Worm (Caenorhabditis elegans): Measurements from ENCODE around the gene ddx-15.
A peak's percentile ranks its signal among the peaks of the same experiment; 100 is the strongest.

The ddx-15 gene

DNA sequence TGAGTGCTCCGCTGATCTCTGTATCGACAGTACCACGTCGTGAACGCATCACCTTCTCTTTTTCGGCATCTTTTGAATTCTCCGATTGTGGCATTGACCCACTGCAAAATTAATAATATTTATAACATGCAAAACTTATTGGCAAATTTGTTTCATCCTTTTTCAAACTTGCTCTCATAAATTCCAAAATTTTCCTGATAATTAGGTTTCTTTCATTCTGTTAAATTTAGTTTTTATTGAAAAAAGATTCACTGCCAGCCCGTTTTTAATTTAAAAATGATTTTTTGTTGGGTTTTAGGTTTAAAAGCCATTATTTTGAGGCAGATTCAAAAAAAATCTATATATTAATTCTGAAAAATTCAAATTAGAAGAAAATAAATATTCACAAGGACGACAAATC, 8.4 kb upstream of the ddx-15 start, which contains the start of gene wdr-37 (continued):
- TF ChIP-seq Y56A3A.18 (GFP tag; IDR thresholded peaks at IDR 0.05) (no peak), hlh-26 (GFP tag; conservative IDR thresholded peaks at IDR 0.05) (no peak)

ce11 chrIII:5595445-5595844, 3.9 kb upstream of the ddx-15 start, which contains the start of gene ced-6:
TSS of gene ced-6 (plus strand) at chrIII:5595771.
- TF ChIP-seq snpc-3.4 (tag; optimal IDR thresholded peaks at IDR 0.05) (no peak), nhr-179 (tag; optimal IDR thresholded peaks at IDR 0.05) (no peak)

ce11 chrIII:5594350-5594749, 2.8 kb upstream of the ddx-15 start:
- no peak for TF ChIP-seq ceh-100 (GFP tag; IDR thresholded peaks at IDR 0.05)
- TF ChIP-seq repo-1 (tag; optimal IDR thresholded peaks at IDR 0.05) = no peak
- TF ChIP-seq xnd-1 (tag; optimal IDR thresholded peaks at IDR 0.05) = no peak
- no peak for TF ChIP-seq snpc-4 (GFP tag; optimal IDR thresholded peaks at IDR 0.05)
- no peak for TF ChIP-seq snpc-4 (tag; optimal IDR thresholded peaks at IDR 0.05)
- TF ChIP-seq hmg-1.2 (GFP tag; IDR thresholded peaks at IDR 0.05) = peak; percentile 33; the same call in 1 of the 2 replicates
- TF ChIP-seq dox-1 (GFP tag; IDR thresholded peaks at IDR 0.05) = 0 out of 2 replicates have a peak, but pooled peaks have one; percentile 4
- TF ChIP-seq tbx-9 (tag; optimal IDR thresholded peaks at IDR 0.05; ENCODE audit: borderline replicate concordance) = no peak
- 0 out of 2 replicates have a peak, but pooled peaks have one; percentile 35 for TF ChIP-seq Y56A3A.18 (GFP tag; IDR thresholded peaks at IDR 0.05)
- no peak for TF ChIP-seq nhr-80 (tag; optimal IDR thresholded peaks at IDR 0.05)
- TF ChIP-seq madf-3 (GFP tag; IDR thresholded peaks at IDR 0.05) = peak; percentile 52; the same call in 1 of the 2 replicates
- no peak for TF ChIP-seq die-1 (tag; optimal IDR thresholded peaks at IDR 0.05)
- TF ChIP-seq sptf-2 (GFP tag; optimal IDR thresholded peaks at IDR 0.05) = no peak
- TF ChIP-seq bed-1 (GFP tag; IDR thresholded peaks at IDR 0.05) = no peak
- TF ChIP-seq tbp1 (GFP tag; optimal IDR thresholded peaks at IDR 0.05) = no peak
- TF ChIP-seq Y67H2A.10 (GFP tag; conservative IDR thresholded peaks at IDR 0.05) = no peak
- TF ChIP-seq hrde-1 (tag; optimal IDR thresholded peaks at IDR 0.05; ENCODE audit: borderline replicate concordance) = peak; percentile 38
- no peak for TF ChIP-seq atf-7 (tag; optimal IDR thresholded peaks at IDR 0.05)
- no peak for TF ChIP-seq aptf-3 (GFP tag; IDR thresholded peaks at IDR 0.05)
- no peak for TF ChIP-seq ekl-4 (GFP tag; IDR thresholded peaks at IDR 0.05)
- no peak for TF ChIP-seq egrh-3 (GFP tag; IDR thresholded peaks at IDR 0.05)
- TF ChIP-seq F33H1.4 (GFP tag; IDR thresholded peaks at IDR 0.05) = no peak
- peak; percentile 48 for TF ChIP-seq ama-1 (optimal IDR thresholded peaks at IDR 0.05)
- TF ChIP-seq ama-1 (GFP tag; optimal IDR thresholded peaks at IDR 0.05) = no peak
- TF ChIP-seq hmg-20 (GFP tag; IDR thresholded peaks at IDR 0.05) = no peak
- no peak for TF ChIP-seq ZK185.1 (tag; optimal IDR thresholded peaks at IDR 0.05; ENCODE audit: poor library complexity, severe bottlenecking)
- no peak for TF ChIP-seq cebp-2 (GFP tag; IDR thresholded peaks at IDR 0.05)

ce11 chrIII:5588746-5589145, 2.8 kb downstream of the ddx-15 start:
- TF ChIP-seq mel-28 (tag; optimal IDR thresholded peaks at IDR 0.05; ENCODE audit: borderline replicate concordance) = no peak
- TF ChIP-seq lsl-1 (GFP tag; optimal IDR thresholded peaks at IDR 0.05) = peak; percentile 24
- TF ChIP-seq nfyb-1 (GFP tag; IDR thresholded peaks at IDR 0.05) = peak; percentile 48; the same call in 1 of the 2 replicates
- no peak for TF ChIP-seq snpc-1.3 (tag; optimal IDR thresholded peaks at IDR 0.05; ENCODE audit: insufficient read depth)
- peak; percentile 14 for TF ChIP-seq F49E8.2 (tag; optimal IDR thresholded peaks at IDR 0.05; ENCODE audit: insufficient read depth)
- TF ChIP-seq ceh-58 (GFP tag; IDR thresholded peaks at IDR 0.05) = 0 out of 2 replicates have a peak, but pooled peaks have one; percentile 50
- no peak for TF ChIP-seq nhr-90 (tag; optimal IDR thresholded peaks at IDR 0.05)
- peak; percentile 30 for TF ChIP-seq him-1 (tag; optimal IDR thresholded peaks at IDR 0.05)
- peak; percentile 33; the same call in 1 of the 2 replicates for TF ChIP-seq F33H1.4 (GFP tag; IDR thresholded peaks at IDR 0.05)
- TF ChIP-seq ekl-4 (GFP tag; IDR thresholded peaks at IDR 0.05) = no peak
- peak in 1 of 3 experiments; percentile 26 for TF ChIP-seq lin-35 (GFP tag; optimal IDR thresholded peaks at IDR 0.05)
- TF ChIP-seq hrde-1 (tag; optimal IDR thresholded peaks at IDR 0.05; ENCODE audit: borderline replicate concordance) = peak; percentile 59
- TF ChIP-seq tbp1 (GFP tag; optimal IDR thresholded peaks at IDR 0.05) = peak; percentile 9
- peak; percentile 8 for TF ChIP-seq die-1 (tag; optimal IDR thresholded peaks at IDR 0.05)
- TF ChIP-seq lin-54 (GFP tag; optimal IDR thresholded peaks at IDR 0.05) = peak; percentile 40
- peak; percentile 46; the same call in 1 of the 2 replicates for TF ChIP-seq hsf-1 (GFP tag; IDR thresholded peaks at IDR 0.05)
- no peak for TF ChIP-seq egl-18 (GFP tag; IDR thresholded peaks at IDR 0.05)
- peak; percentile 68 for TF ChIP-seq B0336.3 (GFP tag; IDR thresholded peaks at IDR 0.05)

Data from whole organism, young adult.